Fruit fly (Drosophila melanogaster) whole organism, prepupa: ENCODE results near the gene temp.

ENCODE experiments used
- Blimp-1 ChIP-seq: fragments of 200-800 bp; sonication (Bioruptor generic); optimal IDR thresholded peaks from 3 replicates; lab custom pipeline; 2017; ENCODE audit warnings: missing biosample characterization, missing genetic modification characterization, mild to moderate bottlenecking, moderate library complexity, missing genetic modification reagents
- CG11762 ChIP-seq: fragments of 200-800 bp; sonication (Bioruptor generic); optimal IDR thresholded peaks from 3 replicates; lab custom pipeline; 2016; ENCODE audit warnings: missing biosample characterization, missing genetic modification characterization; ENCODE audit not compliant: insufficient read depth
- CG15336 ChIP-seq: fragments of 200-800 bp; sonication (Bioruptor generic); IDR thresholded peaks from 2 replicates; pipeline ENCODE4 v1.3.6; 2022; ENCODE audit warnings: missing biosample characterization, missing genetic modification characterization
- CG1621 ChIP-seq: fragments of 200-800 bp; sonication (Bioruptor generic); optimal IDR thresholded peaks from 3 replicates; lab custom pipeline; 2018; ENCODE audit warnings: missing biosample characterization, mild to moderate bottlenecking, missing genetic modification characterization
- CG16779 ChIP-seq: fragments of 200-800 bp; sonication (Bioruptor generic); optimal IDR thresholded peaks from 3 replicates; lab custom pipeline; 2017; ENCODE audit warnings: missing biosample characterization, mild to moderate bottlenecking, missing genetic modification characterization
- CG3032 ChIP-seq: fragments of 200-800 bp; optimal IDR thresholded peaks from 2 replicates; lab custom pipeline; 2019; ENCODE audit warnings: missing biosample characterization, mild to moderate bottlenecking, missing genetic modification characterization, moderate library complexity
- CG31627 ChIP-seq: fragments of 200-800 bp; sonication (Bioruptor generic); optimal IDR thresholded peaks from 3 replicates; lab custom pipeline; 2016; ENCODE audit warnings: missing biosample characterization, missing genetic modification characterization
- CG32006 ChIP-seq: fragments of 200-800 bp; sonication (Bioruptor generic); optimal IDR thresholded peaks from 3 replicates; lab custom pipeline; 2017; ENCODE audit warnings: missing biosample characterization, mild to moderate bottlenecking, missing genetic modification characterization
- CG34406 ChIP-seq: fragments of 200-800 bp; sonication (Bioruptor generic); optimal IDR thresholded peaks from 3 replicates; lab custom pipeline; 2016; ENCODE audit warnings: missing biosample characterization, missing genetic modification characterization
- CG3919 ChIP-seq: fragments of 200-800 bp; sonication (Bioruptor generic); optimal IDR thresholded peaks from 3 replicates; lab custom pipeline; 2016; ENCODE audit warnings: missing biosample characterization, missing genetic modification characterization
- CG6163 ChIP-seq: fragments of 200-800 bp; sonication (Bioruptor generic); IDR thresholded peaks from 3 replicates; pipeline ENCODE4 v1.3.6; 2022; ENCODE audit warnings: missing biosample characterization, missing genetic modification characterization
- CG6276 ChIP-seq: fragments of 200-800 bp; sonication (Bioruptor generic); optimal IDR thresholded peaks from 2 replicates; lab custom pipeline; 2017; ENCODE audit warnings: missing biosample characterization, mild to moderate bottlenecking, missing genetic modification characterization
- CG6808 ChIP-seq: fragments of 200-800 bp; sonication (Bioruptor generic); optimal IDR thresholded peaks from 3 replicates; lab custom pipeline; 2017; ENCODE audit warnings: missing biosample characterization, missing genetic modification characterization, mild to moderate bottlenecking, moderate library complexity, missing genetic modification reagents
- CG7368 ChIP-seq: fragments of 200-800 bp; sonication (Bioruptor generic); optimal IDR thresholded peaks from 3 replicates; lab custom pipeline; 2016; ENCODE audit warnings: missing biosample characterization, missing genetic modification characterization
- CG8632 ChIP-seq: fragments of 200-800 bp; sonication (Bioruptor generic); optimal IDR thresholded peaks from 3 replicates; lab custom pipeline; 2016; ENCODE audit warnings: missing biosample characterization, missing genetic modification characterization
- Eip78C ChIP-seq: fragments of 200-800 bp; sonication (Bioruptor generic); peaks from one replicate; lab custom pipeline; 2016; ENCODE audit warnings: missing biosample characterization, missing genetic modification characterization
- Ets96B ChIP-seq: fragments of 200-800 bp; optimal IDR thresholded peaks from 2 replicates; lab custom pipeline; 2019; ENCODE audit warnings: missing biosample characterization, mild to moderate bottlenecking, missing genetic modification characterization, moderate library complexity
- Hr38 ChIP-seq: sonication (Bioruptor generic); optimal IDR thresholded peaks from 2 replicates; lab custom pipeline; 2016; ENCODE audit warnings: missing biosample characterization, missing genetic modification characterization
- Hr39 ChIP-seq: fragments of 200-800 bp; sonication (Bioruptor generic); optimal IDR thresholded peaks from 2 replicates; lab custom pipeline; 2016; ENCODE audit warnings: missing biosample characterization, missing genetic modification characterization
- Hr4 ChIP-seq: fragments of 200-800 bp; sonication (Bioruptor generic); optimal IDR thresholded peaks from 3 replicates; lab custom pipeline; 2016; ENCODE audit warnings: missing biosample characterization, missing genetic modification characterization
- Lpt ChIP-seq: fragments of 200-800 bp; sonication (Bioruptor generic); optimal IDR thresholded peaks from 3 replicates; lab custom pipeline; 2016; ENCODE audit warnings: missing biosample characterization, missing genetic modification characterization
- Met ChIP-seq: fragments of 200-800 bp; sonication (Bioruptor generic); optimal IDR thresholded peaks from 3 replicates; lab custom pipeline; 2016; ENCODE audit warnings: missing biosample characterization, missing genetic modification characterization
- OdsH ChIP-seq: fragments of 200-800 bp; sonication (Bioruptor generic); optimal IDR thresholded peaks from 3 replicates; lab custom pipeline; 2016; ENCODE audit warnings: missing biosample characterization, missing genetic modification characterization
- Smox ChIP-seq: fragments of 200-800 bp; sonication (Bioruptor generic); optimal IDR thresholded peaks from 3 replicates; lab custom pipeline; 2016; ENCODE audit warnings: missing biosample characterization, missing genetic modification characterization
- Sox102F ChIP-seq: fragments of 200-800 bp; sonication (Bioruptor generic); optimal IDR thresholded peaks from 2 replicates; lab custom pipeline; 2016; ENCODE audit warnings: missing biosample characterization, mild to moderate bottlenecking, missing genetic modification characterization
- Sox14 ChIP-seq: fragments of 200-800 bp; sonication (Bioruptor generic); optimal IDR thresholded peaks from 3 replicates; lab custom pipeline; 2016; ENCODE audit warnings: missing biosample characterization, missing genetic modification characterization
- Sox15 ChIP-seq: fragments of 200-800 bp; sonication (Bioruptor generic); optimal IDR thresholded peaks from 3 replicates; lab custom pipeline; 2016; ENCODE audit warnings: missing biosample characterization, missing genetic modification characterization
- dac ChIP-seq: fragments of 200-800 bp; sonication (Bioruptor generic); optimal IDR thresholded peaks from 2 replicates; lab custom pipeline; 2017; ENCODE audit warnings: missing biosample characterization, mild to moderate bottlenecking, missing genetic modification characterization
- dsx ChIP-seq: fragments of 200-800 bp; optimal IDR thresholded peaks from 3 replicates; lab custom pipeline; 2019; ENCODE audit warnings: missing biosample characterization, mild to moderate bottlenecking, missing genetic modification characterization, moderate library complexity; ENCODE audit not compliant: poor library complexity, severe bottlenecking
- eg ChIP-seq: fragments of 200-800 bp; sonication (Bioruptor generic); IDR thresholded peaks from 3 replicates; pipeline ENCODE4 v1.3.6; 2022; ENCODE audit warnings: missing biosample characterization, missing genetic modification characterization
- esn ChIP-seq: fragments of 200-800 bp; sonication (Bioruptor generic); optimal IDR thresholded peaks from 2 replicates; lab custom pipeline; 2016; ENCODE audit warnings: missing biosample characterization, mild to moderate bottlenecking, missing genetic modification characterization, moderate library complexity
- fd59A ChIP-seq: fragments of 200-800 bp; sonication (Bioruptor generic); optimal IDR thresholded peaks from 2 replicates; lab custom pipeline; 2017; ENCODE audit warnings: missing biosample characterization, mild to moderate bottlenecking, missing genetic modification characterization, missing genetic modification reagents
- fkh ChIP-seq: fragments of 200-800 bp; sonication (Bioruptor generic); optimal IDR thresholded peaks from 3 replicates; lab custom pipeline; 2017; ENCODE audit warnings: missing biosample characterization, mild to moderate bottlenecking, missing genetic modification characterization, moderate library complexity
- lz ChIP-seq: fragments of 200-800 bp; sonication (Bioruptor generic); optimal IDR thresholded peaks from 3 replicates; lab custom pipeline; 2016; ENCODE audit warnings: missing biosample characterization, missing genetic modification characterization
- net ChIP-seq: fragments of 200-800 bp; sonication (Bioruptor generic); optimal IDR thresholded peaks from 3 replicates; lab custom pipeline; 2016; ENCODE audit warnings: missing biosample characterization, missing genetic modification characterization
- pdm3 ChIP-seq: fragments of 200-800 bp; sonication (Bioruptor generic); optimal IDR thresholded peaks from 3 replicates; lab custom pipeline; 2016; ENCODE audit warnings: missing biosample characterization, missing genetic modification characterization
- spab ChIP-seq: fragments of 200-800 bp; sonication (Bioruptor generic); optimal IDR thresholded peaks from 2 replicates; lab custom pipeline; 2017; ENCODE audit warnings: missing biosample characterization, mild to moderate bottlenecking, missing genetic modification characterization, missing genetic modification reagents
- ss ChIP-seq, 2 experiments: fragments of 200-800 bp; sonication (Bioruptor generic); optimal IDR thresholded peaks; 2 replicates in 1 of 2; 3 replicates in 1 of 2; lab custom pipeline; 2017 to 2018; ENCODE audit warnings: mild to moderate bottlenecking in 2 of 2, missing biosample characterization in 2 of 2, missing genetic modification characterization in 2 of 2, moderate library complexity in 1 of 2
- svp ChIP-seq: fragments of 200-800 bp; sonication (Bioruptor generic); peaks from one replicate; lab custom pipeline; 2016; ENCODE audit warnings: missing biosample characterization, missing genetic modification characterization
- topi ChIP-seq: fragments of 200-800 bp; sonication (Bioruptor generic); optimal IDR thresholded peaks from 3 replicates; lab custom pipeline; 2016; ENCODE audit warnings: missing biosample characterization, missing genetic modification characterization
- vri ChIP-seq: fragments of 200-800 bp; sonication (Bioruptor generic); optimal IDR thresholded peaks from 3 replicates; lab custom pipeline; 2016; ENCODE audit warnings: missing biosample characterization, mild to moderate bottlenecking, missing genetic modification characterization

temp gene

dm6 chrX:2262511-2262910, at the start of gene temp, which contains the start of gene CG3071 (continued):
- TF ChIP-seq OdsH (GFP tag; lab: Kevin White, UChicago) (peak; percentile 62), fd59A (GFP tag; lab: Kevin White, UChicago) (peak; percentile 8), CG11762 (GFP tag; lab: Kevin White, UChicago) (no peak), dac (GFP tag; lab: Kevin White, UChicago) (peak; percentile 37), Sox102F (no peak), CG31627 (GFP tag; lab: Kevin White, UChicago) (peak; percentile 67), Hr4 (GFP tag; lab: Kevin White, UChicago) (peak; percentile 62)

DNA sequence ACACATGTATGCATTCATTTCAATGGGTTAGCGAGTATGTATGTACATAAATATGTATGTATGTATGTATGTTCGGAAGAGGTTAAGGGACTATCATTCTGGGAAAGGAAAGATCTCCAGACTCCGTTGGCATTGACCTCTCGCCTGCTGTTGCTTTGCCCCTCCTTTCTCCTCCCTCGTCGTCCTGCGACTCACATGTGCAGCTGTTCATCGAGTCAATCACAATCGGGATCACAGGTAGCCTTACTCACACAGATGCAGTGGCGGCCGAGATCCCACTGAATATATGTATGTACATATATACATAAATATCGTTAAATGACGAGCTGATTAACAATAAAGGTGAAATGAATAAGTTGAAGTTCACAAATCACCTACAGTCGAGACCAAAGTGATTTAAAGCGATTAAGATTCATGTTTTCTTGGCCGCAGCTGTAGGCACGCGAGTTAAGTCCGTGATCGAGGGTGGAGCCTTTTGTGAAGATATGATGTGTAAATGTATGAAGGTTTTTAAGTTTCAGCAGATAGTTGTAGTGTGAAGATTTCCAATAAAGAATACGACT, 46.2 kb upstream of the temp start:
- peak; percentile 29 for TF ChIP-seq Sox14
- TF ChIP-seq Eip78C: peak; percentile 45
- TF ChIP-seq svp (GFP tag; lab: Kevin White, UChicago): peak; percentile 64
- TF ChIP-seq CG7368 (GFP tag; lab: Kevin White, UChicago): no peak
- TF ChIP-seq topi (GFP tag; lab: Kevin White, UChicago): peak; percentile 17
- peak; percentile 23 for TF ChIP-seq Met (GFP tag; lab: Kevin White, UChicago)
- no peak for TF ChIP-seq CG15336 (GFP tag; lab: Robert Waterston, UW)
- no peak for TF ChIP-seq CG16779 (tag; lab: Kevin White, UChicago)
- peak; percentile 13 for TF ChIP-seq Hr39
- TF ChIP-seq net (GFP tag; lab: Kevin White, UChicago): no peak
- peak; percentile 5 for TF ChIP-seq CG6808
- peak; percentile 13 for TF ChIP-seq esn (GFP tag; lab: Kevin White, UChicago)

DNA sequence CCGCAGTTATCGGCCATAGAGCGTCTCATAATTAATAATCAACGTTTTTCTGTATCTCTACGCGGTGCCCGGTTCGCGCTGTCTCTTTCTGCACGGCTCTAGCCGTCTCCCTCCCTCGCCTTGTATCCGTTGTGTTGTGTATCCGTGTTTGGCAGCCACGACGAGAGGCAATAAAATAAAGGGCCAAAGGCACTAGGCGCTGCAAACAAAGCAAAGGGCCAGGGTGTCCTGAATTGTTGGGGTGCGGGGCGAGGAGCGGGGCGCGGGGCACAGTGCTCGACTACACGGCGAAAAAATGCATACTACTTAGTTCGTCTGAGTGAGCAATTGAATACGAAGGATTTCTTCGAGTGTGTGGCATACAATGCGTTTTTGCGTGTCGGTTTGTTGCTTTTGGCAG, 45.2 kb upstream of the temp start:
- no peak for TF ChIP-seq dac (GFP tag; lab: Kevin White, UChicago)
- peak; percentile 6 for TF ChIP-seq CG32006
- peak; percentile 33 for TF ChIP-seq CG1621
- TF ChIP-seq dsx (GFP tag; lab: Kevin White, UChicago): peak; percentile 46
- TF ChIP-seq CG3032 (tag; lab: Kevin White, UChicago): peak; percentile 15
- no peak for TF ChIP-seq CG6276 (GFP tag; lab: Kevin White, UChicago)
- TF ChIP-seq ss (GFP tag; optimal IDR thresholded peaks at IDR 0.05; lab: Kevin White, UChicago): peak; percentile 13 to 45
- no peak for TF ChIP-seq Smox
- TF ChIP-seq Ets96B: peak; percentile 1

DNA sequence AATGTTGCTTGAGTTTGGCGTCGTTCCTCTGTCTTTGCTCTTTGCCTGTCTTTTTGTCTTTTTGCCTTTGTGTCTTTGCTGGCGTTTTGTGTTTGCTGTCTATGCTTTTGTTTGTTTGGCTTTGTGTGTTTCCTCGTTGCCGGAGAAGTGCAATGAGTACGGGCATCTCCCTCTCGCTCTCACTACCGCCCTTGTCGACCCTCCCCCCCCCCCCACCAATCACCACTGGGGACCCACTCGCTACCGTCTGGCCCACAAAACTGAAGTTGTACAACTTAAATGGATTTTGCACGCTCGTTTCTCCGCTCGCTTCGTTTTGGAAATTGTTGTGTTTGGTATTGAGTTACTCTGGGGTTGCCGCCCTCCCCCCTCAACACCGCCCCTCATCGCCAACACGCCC, 44.4 kb upstream of the temp start:
- TF ChIP-seq svp (GFP tag; lab: Kevin White, UChicago) (no peak), Sox15 (GFP tag; lab: Kevin White, UChicago) (no peak), vri (GFP tag; lab: Kevin White, UChicago) (no peak), CG15336 (GFP tag; lab: Robert Waterston, UW) (no peak), topi (GFP tag; lab: Kevin White, UChicago) (no peak), Eip78C (no peak), lz (GFP tag; lab: Kevin White, UChicago) (no peak), pdm3 (GFP tag; lab: Kevin White, UChicago) (no peak), Blimp-1 (no peak), OdsH (GFP tag; lab: Kevin White, UChicago) (no peak), CG6808 (no peak)

dm6 chrX:2306307-2306706, 44.0 kb upstream of the temp start:
- TF ChIP-seq dsx (GFP tag; lab: Kevin White, UChicago) (no peak), vri (GFP tag; lab: Kevin White, UChicago) (peak; percentile 49), CG3032 (tag; lab: Kevin White, UChicago) (peak; percentile 59), CG34406 (GFP tag; lab: Kevin White, UChicago) (peak; percentile 77), net (GFP tag; lab: Kevin White, UChicago) (peak; percentile 65), dac (GFP tag; lab: Kevin White, UChicago) (peak; percentile 55), pdm3 (GFP tag; lab: Kevin White, UChicago) (peak; percentile 86), CG1621 (peak; percentile 42), fkh (GFP tag; lab: Kevin White, UChicago) (no peak), Lpt (GFP tag; lab: Kevin White, UChicago) (peak; percentile 65), eg (GFP tag; lab: Robert Waterston, UW) (peak; percentile 17; the same call in 2 of the 3 replicates), Blimp-1 (peak; percentile 54), svp (GFP tag; lab: Kevin White, UChicago) (peak; percentile 72), Hr38 (GFP tag; lab: Kevin White, UChicago) (no peak), CG3919 (GFP tag; lab: Kevin White, UChicago) (peak; percentile 72), CG6276 (GFP tag; lab: Kevin White, UChicago) (peak; percentile 82), CG6808 (peak; percentile 71), Sox15 (GFP tag; lab: Kevin White, UChicago) (peak; percentile 61), spab (GFP tag; lab: Kevin White, UChicago) (peak; percentile 69), Hr39 (peak; percentile 86), CG31627 (GFP tag; lab: Kevin White, UChicago) (peak; percentile 86), CG6163 (GFP tag; lab: Robert Waterston, UW) (peak; percentile 11; the same call in 1 of the 3 replicates), CG8632 (peak; percentile 78)
